Fruit fly (Drosophila melanogaster): ENCODE data around the gene r-l.

DNA sequence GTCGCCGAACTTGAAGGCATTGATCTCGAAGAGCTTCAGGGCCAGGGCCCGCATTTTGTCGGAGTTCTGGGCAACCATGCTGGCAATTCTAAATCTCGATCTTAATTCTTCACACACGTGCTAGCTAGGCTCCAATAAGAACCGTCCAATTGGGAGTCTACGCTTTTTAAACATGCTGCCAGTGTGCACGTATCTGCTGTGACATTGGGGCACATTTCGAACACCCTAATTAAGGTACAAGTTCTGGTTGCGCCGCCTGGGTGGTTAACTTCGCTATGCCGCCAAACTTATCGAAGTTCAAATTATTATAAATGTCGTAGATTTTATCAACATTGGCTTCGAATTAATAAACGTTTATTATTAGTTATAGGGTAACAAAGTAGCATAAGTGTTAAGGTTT lies at the start of gene r-l:
- TF ChIP-seq CG17806 (tag; optimal IDR thresholded peaks at IDR 0.05) (no peak), gl (tag; optimal IDR thresholded peaks at IDR 0.05) (no peak), CG12605 (GFP tag; IDR thresholded peaks at IDR 0.05) (no peak)
